Fruit fly (Drosophila melanogaster) S2 (cell line): ENCODE data around the gene CG9330.

Source experiments
- CG8478 ChIP-seq: fragments of >200 bp; optimal IDR thresholded peaks from 2 replicates; lab custom pipeline; 2018
- CTCF ChIP-seq, 2 experiments: fragments of >200 bp; optimal IDR thresholded peaks; 2 replicates each; lab custom pipeline; 2018

- TF ChIP-seq CTCF (optimal IDR thresholded peaks at IDR 0.05; lab: Kevin White, UChicago), result no peak
- TF ChIP-seq CG8478 (lab: Kevin White, UChicago), result no peak
Measured at dm6 chr3L:19580709-19581227, 5.3 kb upstream of the CG9330 start.
